Worm (Caenorhabditis elegans) whole organism, early embryonic: ENCODE measurements around the gene oig-2.

Experiments
- ama-1 ChIP-seq: fragments of 150-350 bp; optimal IDR thresholded peaks from 2 replicates; lab custom pipeline; 2014
- ceh-36 ChIP-seq: sonication (generic microtip); optimal IDR thresholded peaks from 2 replicates; lab custom pipeline; 2016; ENCODE audit warnings: missing genetic modification characterization, inconsistent platforms, missing compliant biosample characterization
- flt-1 ChIP-seq: fragments of 200-800 bp; sonication (Bioruptor generic); IDR thresholded peaks from 2 replicates; pipeline ENCODE4 v1.3.6; 2022; ENCODE audit warnings: missing genetic modification characterization, missing compliant biosample characterization
- pes-1 ChIP-seq: fragments of 200-800 bp; sonication (Bioruptor generic); IDR thresholded peaks from 2 replicates; pipeline ENCODE4 v1.3.6; 2022; ENCODE audit warnings: missing genetic modification reagents, missing genetic modification characterization, missing compliant biosample characterization
- tbx-11 ChIP-seq: fragments of 200-800 bp; sonication (Bioruptor generic); IDR thresholded peaks from 2 replicates; pipeline ENCODE4 v1.3.6; 2022; ENCODE audit warnings: missing genetic modification characterization, missing compliant biosample characterization

DNA sequence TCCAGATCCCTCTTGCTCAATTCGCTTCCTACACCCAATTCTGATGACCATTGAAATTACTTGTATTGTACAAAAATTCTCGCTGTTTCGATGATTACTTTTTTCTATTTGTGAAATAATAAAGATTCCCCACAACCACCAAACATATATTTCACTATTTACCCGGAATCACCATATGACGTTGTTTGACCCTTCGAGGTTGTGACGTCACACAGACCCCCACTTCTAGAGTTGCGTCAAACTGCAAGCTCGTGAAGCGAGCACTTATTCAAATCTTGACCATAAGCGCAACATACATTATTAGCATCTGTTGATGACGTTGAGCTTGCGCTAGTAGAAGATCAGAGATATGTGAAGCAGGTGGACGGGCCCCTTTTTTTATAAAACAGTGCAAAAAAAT is 15.0 kb downstream of the oig-2 start:
- TF ChIP-seq ama-1 (lab: Kevin White, UChicago) (peak; percentile 61), ceh-36 (no peak), tbx-11 (GFP tag; lab: Robert Waterston, UW) (no peak), pes-1 (no peak), flt-1 (GFP tag; lab: Robert Waterston, UW) (no peak)
